Fruit fly (Drosophila melanogaster): ENCODE measurements around the gene Hmx.

- no peak for TF ChIP-seq CG8478 (optimal IDR thresholded peaks at IDR 0.05)
- no peak for TF ChIP-seq CTCF (optimal IDR thresholded peaks at IDR 0.05)
Measured at dm6 chr3R:17530400-17530799, 28.3 kb upstream of the Hmx start.

Data from S2 (cell line).